Worm (Caenorhabditis elegans): ENCODE measurements around the gene F59B2.15.
A peak's percentile ranks its signal among the peaks of the same experiment; 100 is the strongest.
"Not testable (repeated sequence)": the region's sequence is repeated elsewhere in the genome, so short reads cannot be mapped to it uniquely, and the experiment has no call there.

Gene F59B2.15

DNA sequence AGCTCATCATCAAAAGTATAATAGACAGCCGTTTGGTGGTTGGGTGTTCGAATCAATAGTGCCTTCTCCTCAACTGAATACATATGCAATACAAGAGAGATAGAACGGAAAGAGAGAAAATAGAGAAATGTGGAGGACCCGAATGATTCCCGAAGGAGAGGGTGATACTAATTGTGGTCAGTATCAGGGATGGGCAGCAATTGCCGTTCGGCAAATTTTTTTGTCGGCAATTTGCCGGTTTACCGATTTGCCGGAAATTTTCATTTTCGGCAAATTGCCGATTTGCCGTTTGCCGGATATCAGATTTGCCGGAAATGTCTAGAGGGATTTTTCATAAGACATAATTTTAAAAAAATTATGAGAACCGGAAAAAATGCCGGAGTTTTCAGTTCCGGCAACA lies 9.9 kb upstream of the F59B2.15 start, which contains the start of gene F59B2.9:
TSS of gene F59B2.9 (minus strand) at position 101 of the 400 bp plus-strand sequence.
- TF ChIP-seq nhr-47 (tag; optimal IDR thresholded peaks at IDR 0.05) (no peak), ztf-11 (tag; optimal IDR thresholded peaks at IDR 0.05) (no peak), zag-1 (tag; optimal IDR thresholded peaks at IDR 0.05) (no peak), ztf-4 (tag; optimal IDR thresholded peaks at IDR 0.05) (no peak), fkh-4 (tag; optimal IDR thresholded peaks at IDR 0.05; ENCODE audit: borderline replicate concordance) (no peak), nhr-11 (tag; optimal IDR thresholded peaks at IDR 0.05) (no peak), grh-1 (GFP tag; IDR thresholded peaks at IDR 0.05) (no peak)

DNA sequence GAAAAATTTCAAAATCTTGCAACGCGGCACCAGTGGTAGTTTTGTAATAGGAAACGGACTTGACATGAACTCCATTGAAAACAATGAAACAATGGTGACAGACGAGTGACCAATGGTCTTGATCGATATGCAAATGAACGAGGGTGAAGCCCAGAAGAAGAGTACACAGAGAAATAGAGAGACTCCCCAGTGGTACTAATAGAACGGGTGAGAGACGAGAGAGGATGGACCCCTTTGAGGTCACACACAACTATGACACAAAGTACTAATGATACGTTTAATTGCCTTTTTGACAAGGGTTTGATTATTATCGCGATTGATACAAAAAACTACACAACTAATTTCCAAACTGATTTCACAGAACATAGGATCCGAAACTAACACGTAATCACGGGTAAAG lies 7.6 kb upstream of the F59B2.15 start, which contains the start of gene F59B2.8:
TSS of gene F59B2.8 (minus strand) at position 151 of the 400 bp plus-strand sequence.
- TF ChIP-seq ceh-90 (tag; optimal IDR thresholded peaks at IDR 0.05) (no peak), zip-4 (GFP tag; optimal IDR thresholded peaks at IDR 0.05) (no peak), nhr-71 (tag; optimal IDR thresholded peaks at IDR 0.05) (no peak), xbp-1 (tag; optimal IDR thresholded peaks at IDR 0.05) (no peak), elt-3 (tag; optimal IDR thresholded peaks at IDR 0.05) (no peak), efl-1 (optimal IDR thresholded peaks at IDR 0.05) (no peak), efl-1 (GFP tag; optimal IDR thresholded peaks at IDR 0.05 in 1 of 2) (no peak), nhr-19 (GFP tag; conservative IDR thresholded peaks at IDR 0.05) (no peak), nhr-76 (tag; optimal IDR thresholded peaks at IDR 0.05) (no peak), nhr-84 (tag; optimal IDR thresholded peaks at IDR 0.05) (no peak), tbx-2 (tag; optimal IDR thresholded peaks at IDR 0.05) (no peak), C04F5.9 (tag; optimal IDR thresholded peaks at IDR 0.05) (no peak), ama-1 (optimal IDR thresholded peaks at IDR 0.05) (no peak), unc-62 (GFP tag; optimal IDR thresholded peaks at IDR 0.05) (no peak), mab-9 (GFP tag; IDR thresholded peaks at IDR 0.05) (no peak), hpl-2 (GFP tag; optimal IDR thresholded peaks at IDR 0.05) (no peak), C16A3.4 (tag; optimal IDR thresholded peaks at IDR 0.05) (no peak), mef-2 (tag; optimal IDR thresholded peaks at IDR 0.05) (no peak), nhr-28 (tag; optimal IDR thresholded peaks at IDR 0.05) (no peak), F16B12.6 (tag; optimal IDR thresholded peaks at IDR 0.05) (no peak)

DNA sequence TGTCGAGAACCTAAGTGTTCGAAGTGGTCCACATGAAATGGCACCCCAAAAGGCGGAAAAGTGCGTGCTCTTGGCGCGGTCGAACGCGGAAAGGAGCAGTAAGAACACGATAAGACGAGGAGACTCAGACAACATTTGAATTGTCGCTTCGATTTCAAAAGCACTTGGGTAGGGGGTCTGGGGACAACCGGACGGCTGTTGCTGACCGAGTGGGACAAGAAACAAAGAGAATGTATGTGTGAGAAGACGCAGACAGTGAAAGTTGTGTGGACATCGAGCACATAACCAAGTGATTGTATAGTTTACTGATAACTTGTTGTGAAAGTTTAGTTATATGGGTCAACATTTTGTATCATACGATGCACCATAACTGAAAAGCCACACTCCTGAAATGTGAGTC lies 4.7 kb upstream of the F59B2.15 start:
- TF ChIP-seq elt-2 (tag; optimal IDR thresholded peaks at IDR 0.05) (peak; percentile 59), lin-14 (GFP tag; optimal IDR thresholded peaks at IDR 0.05) (peak; percentile 70), rnt-1 (tag; optimal IDR thresholded peaks at IDR 0.05) (peak; percentile 30), lsy-2 (tag; optimal IDR thresholded peaks at IDR 0.05) (peak in 1 of 2 experiments; percentile 21), tbx-2 (tag; optimal IDR thresholded peaks at IDR 0.05) (no peak), C16A3.4 (tag; optimal IDR thresholded peaks at IDR 0.05) (peak; percentile 3)

DNA sequence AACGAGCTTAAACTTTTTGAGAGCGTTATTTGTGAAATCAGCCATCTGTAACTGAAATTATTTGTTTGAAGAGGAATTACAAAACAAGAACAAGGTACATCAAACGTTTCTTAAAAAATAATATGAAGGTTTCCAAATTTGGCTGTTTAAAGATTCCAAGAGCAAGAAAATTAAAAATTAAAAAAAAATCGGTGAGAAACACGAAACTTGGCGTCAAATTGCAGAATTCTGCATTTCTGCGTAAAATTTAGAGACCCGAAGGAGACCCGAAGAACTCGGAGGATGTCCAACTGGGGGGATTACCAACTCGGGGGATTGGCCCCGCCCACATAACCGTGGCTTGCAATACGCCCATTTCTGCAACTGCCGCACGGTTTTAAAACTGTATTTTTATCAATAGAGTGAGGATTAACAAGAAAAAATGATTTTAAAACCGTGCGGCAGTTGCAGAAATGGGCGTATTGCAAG lies 3.5 kb upstream of the F59B2.15 start, which contains the start of gene rab-6.1:
TSS of gene rab-6.1 (minus strand) at position 51 of the 468 bp plus-strand sequence.
- TF ChIP-seq alr-1 (tag; optimal IDR thresholded peaks at IDR 0.05; ENCODE audit: borderline replicate concordance); mdl-1 (tag; optimal IDR thresholded peaks at IDR 0.05); nhr-71 (tag; optimal IDR thresholded peaks at IDR 0.05): not testable (repeated sequence)

DNA sequence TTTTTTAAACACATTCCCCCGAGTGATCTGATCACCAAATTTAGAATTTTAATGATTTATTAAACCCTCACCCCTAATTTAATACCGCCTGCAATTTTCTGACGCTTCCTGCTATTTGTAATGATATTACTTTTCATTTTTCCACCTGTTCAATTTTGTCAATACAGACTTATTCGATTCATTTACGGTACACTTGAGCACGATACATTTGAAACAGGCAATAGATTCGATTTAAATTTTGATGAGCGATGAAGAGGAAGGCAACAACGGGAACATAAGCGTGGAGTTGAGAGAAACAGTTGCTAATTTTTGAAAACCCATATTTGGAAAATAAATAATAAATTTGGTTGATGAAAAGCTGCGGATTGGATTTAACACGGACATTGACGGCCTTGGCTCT lies 2.2 kb upstream of the F59B2.15 start:
- TF ChIP-seq hlh-4 (tag; optimal IDR thresholded peaks at IDR 0.05) (no peak), lin-35 (GFP tag; optimal IDR thresholded peaks at IDR 0.05) (no peak), nhr-11 (tag; optimal IDR thresholded peaks at IDR 0.05) (no peak), unc-130 (tag; optimal IDR thresholded peaks at IDR 0.05) (no peak), ceh-82 (tag; optimal IDR thresholded peaks at IDR 0.05) (no peak), efl-3 (GFP tag; optimal IDR thresholded peaks at IDR 0.05) (no peak)
